Worm (Caenorhabditis elegans) whole organism, young adult: ENCODE results near the gene R02D5.3.

Experiments used
- F10E7.11 ChIP-seq: sonication (generic microtip); optimal IDR thresholded peaks from 2 replicates; lab custom pipeline; 2017; ENCODE audit warnings: mild to moderate bottlenecking, missing genetic modification characterization, moderate library complexity, missing compliant biosample characterization
- athp-1 ChIP-seq: sonication (generic microtip); optimal IDR thresholded peaks from 2 replicates; lab custom pipeline; 2017; ENCODE audit warnings: mild to moderate bottlenecking, missing genetic modification characterization, missing compliant biosample characterization
- attf-6 ChIP-seq: fragments of 200-800 bp; sonication (Bioruptor generic); IDR thresholded peaks from 2 replicates; pipeline ENCODE4 v1.3.6; 2022; ENCODE audit warnings: missing genetic modification reagents, missing genetic modification characterization, missing compliant biosample characterization
- him-1 ChIP-seq: sonication (generic microtip); optimal IDR thresholded peaks from 2 replicates; lab custom pipeline; 2016; ENCODE audit warnings: missing genotype, missing genetic modification reagents, missing genetic modification characterization, missing compliant biosample characterization
- hrde-1 ChIP-seq: sonication (generic microtip); optimal IDR thresholded peaks from 2 replicates; lab custom pipeline; 2016; ENCODE audit warnings: missing genetic modification characterization, mild to moderate bottlenecking, missing compliant biosample characterization, moderate library complexity, missing genotype, missing genetic modification reagents, borderline replicate concordance
- lin-35 ChIP-seq, 3 experiments: fragments of 150-350 bp in 2 of 3; sonication (generic microtip) in 1 of 3; optimal IDR thresholded peaks; 2 replicates each; lab custom pipeline; 2014 to 2018; ENCODE audit warnings: missing biosample characterization in 3 of 3, missing genetic modification characterization in 3 of 3, missing genetic modification reagents in 3 of 3
- nfya-1 ChIP-seq: sonication (generic microtip); optimal IDR thresholded peaks from 2 replicates; lab custom pipeline; 2017; ENCODE audit warnings: antibody characterized with exemption, missing compliant biosample characterization, missing genetic modification characterization, borderline replicate concordance; ENCODE audit not compliant: insufficient read depth
- nfya-2 ChIP-seq: fragments of 200-800 bp; sonication (Bioruptor generic); IDR thresholded peaks from 2 replicates; pipeline ENCODE4 v1.3.6; 2022; ENCODE audit warnings: missing genetic modification reagents, missing genetic modification characterization, missing compliant biosample characterization
- snpc-4 ChIP-seq, 5 experiments: fragments of 150-350 bp in 1 of 5; sonication (generic microtip) in 4 of 5; optimal IDR thresholded peaks; 2 replicates each; lab custom pipeline; 2014 to 2018; ENCODE audit warnings: missing genetic modification characterization in 5 of 5, missing biosample characterization in 3 of 5, antibody characterized with exemption in 2 of 5, mild to moderate bottlenecking in 2 of 5, missing compliant biosample characterization in 2 of 5, missing genotype in 2 of 5, moderate library complexity in 2 of 5, missing genetic modification reagents in 1 of 5

DNA sequence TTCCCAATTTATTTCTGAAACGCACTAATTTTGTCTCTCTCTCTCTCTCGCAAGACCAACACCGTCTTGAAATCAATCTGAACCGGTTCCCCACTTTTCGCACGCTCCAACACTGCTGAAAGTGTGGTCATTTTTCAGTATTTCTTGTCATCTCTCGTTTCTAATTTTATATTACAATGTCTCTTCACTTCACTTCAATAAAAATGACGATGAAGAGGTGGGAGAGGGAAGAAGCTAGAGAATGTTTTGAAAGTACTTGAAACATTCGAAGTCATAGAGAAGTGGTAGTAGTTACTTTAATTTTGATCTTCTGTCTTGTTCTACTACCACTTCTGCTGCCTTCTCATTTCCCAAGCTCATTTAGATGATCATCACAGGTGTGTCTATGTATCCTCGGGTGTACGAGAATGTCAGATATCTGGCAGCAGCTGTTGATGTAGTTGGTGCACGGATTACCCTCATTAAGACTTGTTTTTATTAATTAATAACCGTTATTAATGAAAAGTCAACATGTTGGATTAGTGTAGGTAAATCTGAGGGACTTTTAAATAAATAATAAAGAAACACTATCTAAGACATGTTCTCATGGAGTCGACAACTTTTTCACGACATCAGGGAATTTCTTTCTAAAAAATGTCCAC lies 44.7 kb upstream of the R02D5.3 start:
- no peak for TF ChIP-seq snpc-4 (GFP tag; optimal IDR thresholded peaks at IDR 0.05; lab: Kevin White, UChicago)
- TF ChIP-seq snpc-4 (tag; optimal IDR thresholded peaks at IDR 0.05; lab: Kevin White, UChicago): no peak
- TF ChIP-seq him-1: no peak
- TF ChIP-seq nfya-1: no peak
- no peak for TF ChIP-seq F10E7.11 (tag; lab: Kevin White, UChicago)
- TF ChIP-seq attf-6 (GFP tag; lab: Robert Waterston, UW): no peak
- TF ChIP-seq hrde-1: no peak
- no peak for TF ChIP-seq nfya-2 (GFP tag; lab: Robert Waterston, UW)
- no peak for TF ChIP-seq lin-35 (GFP tag; optimal IDR thresholded peaks at IDR 0.05; lab: Kevin White, UChicago)
- no peak for TF ChIP-seq athp-1 (tag; lab: Kevin White, UChicago)
